Worm (Caenorhabditis elegans) whole organism, young adult: ENCODE measurements around the gene ZK546.4.

Experiments
- C17E4.6 ChIP-seq: fragments of 200-800 bp; sonication (Bioruptor generic); IDR thresholded peaks from 2 replicates; pipeline ENCODE4 v1.3.6; 2022; ENCODE audit warnings: missing genetic modification reagents, missing genetic modification characterization, missing compliant biosample characterization
- F37B4.10 ChIP-seq: fragments of 200-800 bp; sonication (Bioruptor generic); IDR thresholded peaks from 2 replicates; pipeline ENCODE4 v1.3.6; 2022; ENCODE audit warnings: missing genetic modification characterization, missing compliant biosample characterization
- F39B2.1 ChIP-seq: fragments of 200-800 bp; sonication (Bioruptor generic); IDR thresholded peaks from 2 replicates; pipeline ENCODE4 v1.3.6; 2022; ENCODE audit warnings: missing genetic modification reagents, missing genetic modification characterization, missing compliant biosample characterization
- F52B5.7 ChIP-seq: sonication (generic microtip); optimal IDR thresholded peaks from 2 replicates; lab custom pipeline; 2016; ENCODE audit warnings: mild to moderate bottlenecking, missing genetic modification characterization, missing compliant biosample characterization
- F57A8.1 ChIP-seq: fragments of 200-800 bp; sonication (Bioruptor generic); optimal IDR thresholded peaks from 2 replicates; lab custom pipeline; 2018; ENCODE audit warnings: mild to moderate bottlenecking, missing genetic modification characterization, moderate library complexity, missing compliant biosample characterization
- F57C9.4 ChIP-seq: sonication (generic microtip); optimal IDR thresholded peaks from 2 replicates; lab custom pipeline; 2017; ENCODE audit warnings: mild to moderate bottlenecking, missing genetic modification characterization, missing compliant biosample characterization
- K11D2.4 ChIP-seq: fragments of 200-800 bp; sonication (Bioruptor generic); IDR thresholded peaks from 2 replicates; pipeline ENCODE4 v1.3.6; 2022; ENCODE audit warnings: missing genetic modification reagents, missing genetic modification characterization, missing compliant biosample characterization
- T26A5.8 ChIP-seq: sonication (generic microtip); optimal IDR thresholded peaks from 2 replicates; lab custom pipeline; 2016; ENCODE audit warnings: missing genetic modification characterization, missing compliant biosample characterization
- Y67H2A.10 ChIP-seq: fragments of 200-800 bp; sonication (Bioruptor generic); conservative IDR thresholded peaks from 2 replicates; pipeline ENCODE4 v1.3.6; 2022; ENCODE audit warnings: missing genetic modification reagents, missing genetic modification characterization, missing compliant biosample characterization
- Y79H2A.3 ChIP-seq: fragments of 200-800 bp; sonication (Bioruptor generic); conservative IDR thresholded peaks from 2 replicates; pipeline ENCODE4 v1.3.6; 2022; ENCODE audit warnings: missing genetic modification reagents, missing genetic modification characterization, missing compliant biosample characterization
- ZK185.1 ChIP-seq: sonication (generic microtip); optimal IDR thresholded peaks from 2 replicates; lab custom pipeline; 2016; ENCODE audit warnings: mild to moderate bottlenecking, missing genetic modification characterization, missing compliant biosample characterization; ENCODE audit not compliant: poor library complexity, severe bottlenecking
- athp-1 ChIP-seq: sonication (generic microtip); optimal IDR thresholded peaks from 2 replicates; lab custom pipeline; 2017; ENCODE audit warnings: mild to moderate bottlenecking, missing genetic modification characterization, missing compliant biosample characterization
- attf-6 ChIP-seq: fragments of 200-800 bp; sonication (Bioruptor generic); IDR thresholded peaks from 2 replicates; pipeline ENCODE4 v1.3.6; 2022; ENCODE audit warnings: missing genetic modification reagents, missing genetic modification characterization, missing compliant biosample characterization
- ceh-40 ChIP-seq: fragments of 200-800 bp; sonication (Bioruptor generic); IDR thresholded peaks from 2 replicates; pipeline ENCODE4 v1.3.6; 2022; ENCODE audit warnings: missing genetic modification characterization, missing compliant biosample characterization
- ceh-91 ChIP-seq: fragments of 200-800 bp; sonication (Bioruptor generic); IDR thresholded peaks from 2 replicates; pipeline ENCODE4 v1.3.6; 2022; ENCODE audit warnings: missing genetic modification reagents, missing genetic modification characterization, missing compliant biosample characterization
- die-1 ChIP-seq: sonication (generic microtip); optimal IDR thresholded peaks from 2 replicates; lab custom pipeline; 2016; ENCODE audit warnings: missing genotype, mild to moderate bottlenecking, missing genetic modification characterization, missing compliant biosample characterization
- egrh-3 ChIP-seq: fragments of 200-800 bp; sonication (Bioruptor generic); IDR thresholded peaks from 2 replicates; pipeline ENCODE4 v1.3.6; 2022; ENCODE audit warnings: missing genetic modification reagents, missing genetic modification characterization, missing compliant biosample characterization
- hlh-26 ChIP-seq: fragments of 200-800 bp; sonication (Bioruptor generic); conservative IDR thresholded peaks from 2 replicates; pipeline ENCODE4 v1.3.6; 2022; ENCODE audit warnings: missing genetic modification reagents, missing genetic modification characterization, missing compliant biosample characterization
- hmg-20 ChIP-seq: fragments of 200-800 bp; sonication (Bioruptor generic); IDR thresholded peaks from 2 replicates; pipeline ENCODE4 v1.3.6; 2022; ENCODE audit warnings: missing genetic modification reagents, missing genetic modification characterization, missing compliant biosample characterization
- lir-1 ChIP-seq: fragments of 200-800 bp; sonication (Bioruptor generic); conservative IDR thresholded peaks from 2 replicates; pipeline ENCODE4 v1.3.6; 2022; ENCODE audit warnings: missing genetic modification reagents, missing genetic modification characterization, missing compliant biosample characterization
- madf-10 ChIP-seq: sonication (generic microtip); optimal IDR thresholded peaks from 2 replicates; lab custom pipeline; 2016; ENCODE audit warnings: mild to moderate bottlenecking, missing genetic modification characterization, missing compliant biosample characterization
- madf-3 ChIP-seq: fragments of 200-800 bp; sonication (Bioruptor generic); IDR thresholded peaks from 2 replicates; pipeline ENCODE4 v1.3.6; 2022; ENCODE audit warnings: missing genetic modification reagents, missing genetic modification characterization, missing compliant biosample characterization
- nfya-1 ChIP-seq: sonication (generic microtip); optimal IDR thresholded peaks from 2 replicates; lab custom pipeline; 2017; ENCODE audit warnings: antibody characterized with exemption, missing compliant biosample characterization, missing genetic modification characterization, borderline replicate concordance; ENCODE audit not compliant: insufficient read depth
- nfyb-1 ChIP-seq: fragments of 200-800 bp; sonication (Bioruptor generic); IDR thresholded peaks from 2 replicates; pipeline ENCODE4 v1.3.6; 2022; ENCODE audit warnings: missing genetic modification reagents, missing genetic modification characterization, missing compliant biosample characterization
- pbrm-1 ChIP-seq: fragments of 200-800 bp; sonication (Bioruptor generic); IDR thresholded peaks from 2 replicates; pipeline ENCODE4 v1.3.6; 2022; ENCODE audit warnings: missing genetic modification reagents, missing genetic modification characterization, missing compliant biosample characterization
- pha-4 ChIP-seq: fragments of 150-350 bp; sonication (generic microtip); optimal IDR thresholded peaks from 2 replicates; lab custom pipeline; 2014; ENCODE audit warnings: missing biosample characterization, missing genetic modification reagents, missing genetic modification characterization
- rec-8 ChIP-seq, 2 experiments: sonication (generic microtip); optimal IDR thresholded peaks; 2 replicates each; lab custom pipeline; 2016; ENCODE audit warnings: mild to moderate bottlenecking in 2 of 2, missing genetic modification characterization in 2 of 2, missing genetic modification reagents in 2 of 2, missing genotype in 2 of 2, missing biosample characterization in 1 of 2, missing compliant biosample characterization in 1 of 2, moderate library complexity in 1 of 2
- snpc-1.1 ChIP-seq: sonication (generic microtip); optimal IDR thresholded peaks from 2 replicates; lab custom pipeline; 2017; ENCODE audit warnings: missing genetic modification characterization, mild to moderate bottlenecking, missing compliant biosample characterization, antibody characterized with exemption, moderate library complexity, missing genotype, missing genetic modification reagents; ENCODE audit not compliant: insufficient read depth
- tbp1 ChIP-seq: fragments of 200-800 bp; sonication (Bioruptor generic); optimal IDR thresholded peaks from 2 replicates; lab custom pipeline; 2018; ENCODE audit warnings: mild to moderate bottlenecking, missing genetic modification characterization, missing compliant biosample characterization
- xnd-1 ChIP-seq: sonication (generic microtip); optimal IDR thresholded peaks from 2 replicates; lab custom pipeline; 2016; ENCODE audit warnings: missing genotype, missing genetic modification reagents, missing genetic modification characterization, missing compliant biosample characterization
- ztf-18 ChIP-seq: sonication (generic microtip); optimal IDR thresholded peaks from 2 replicates; lab custom pipeline; 2016; ENCODE audit warnings: missing genotype, mild to moderate bottlenecking, missing genetic modification characterization, missing compliant biosample characterization
- ztf-28 ChIP-seq: fragments of 200-800 bp; sonication (Bioruptor generic); IDR thresholded peaks from 2 replicates; pipeline ENCODE4 v1.3.6; 2022; ENCODE audit warnings: missing genetic modification reagents, missing genetic modification characterization, missing compliant biosample characterization
- ztf-3 ChIP-seq: fragments of 200-800 bp; sonication (Bioruptor generic); optimal IDR thresholded peaks from 2 replicates; lab custom pipeline; 2018; ENCODE audit warnings: mild to moderate bottlenecking, missing genetic modification characterization, missing compliant biosample characterization
- ztf-6 ChIP-seq: fragments of 200-800 bp; sonication (Bioruptor generic); IDR thresholded peaks from 2 replicates; pipeline ENCODE4 v1.3.6; 2022; ENCODE audit warnings: missing genetic modification reagents, missing genetic modification characterization, missing compliant biosample characterization

ZK546.4 gene

DNA sequence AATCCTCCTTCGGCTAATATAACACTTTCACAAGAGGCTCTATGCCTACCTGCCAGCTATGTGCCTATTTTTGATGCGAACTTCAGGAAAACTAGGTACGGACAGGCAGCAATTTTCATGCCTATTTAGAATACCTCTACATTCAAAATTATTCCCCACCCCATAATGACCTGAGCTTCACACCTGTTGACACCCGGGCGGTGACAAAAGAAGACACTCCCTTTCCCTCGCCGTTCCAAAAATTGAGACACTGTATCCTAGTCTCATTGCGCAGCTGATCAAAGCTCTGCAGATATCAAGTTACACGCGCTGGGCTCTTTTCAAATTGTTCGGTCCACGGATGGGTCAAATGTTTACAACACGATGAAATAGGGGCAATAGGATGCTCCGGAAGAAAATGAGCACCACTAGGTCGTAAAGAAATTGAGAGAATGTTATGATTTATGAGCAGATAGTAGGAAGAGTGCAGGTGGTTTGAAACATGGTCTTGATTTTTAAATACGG, 36.7 kb downstream of the ZK546.4 start:
- TF ChIP-seq F57A8.1 (GFP tag; lab: Kevin White, UChicago) (no peak), nfyb-1 (GFP tag; lab: Robert Waterston, UW) (no peak), nfya-1 (no peak), die-1 (no peak), rec-8 (tag; optimal IDR thresholded peaks at IDR 0.05; lab: Kevin White, UChicago) (no peak), Y67H2A.10 (no peak), egrh-3 (GFP tag; lab: Robert Waterston, UW) (no peak), F37B4.10 (no peak), C17E4.6 (GFP tag; lab: Robert Waterston, UW) (no peak), hmg-20 (GFP tag; lab: Robert Waterston, UW) (no peak), snpc-1.1 (tag; lab: Kevin White, UChicago) (no peak), ztf-18 (tag; lab: Kevin White, UChicago) (no peak), ceh-40 (GFP tag; lab: Robert Waterston, UW) (no peak), lir-1 (GFP tag; lab: Robert Waterston, UW) (no peak), madf-3 (no peak), T26A5.8 (tag; lab: Kevin White, UChicago) (no peak), Y79H2A.3 (no peak), F57C9.4 (tag; lab: Kevin White, UChicago) (no peak), madf-10 (tag; lab: Kevin White, UChicago) (no peak)

DNA sequence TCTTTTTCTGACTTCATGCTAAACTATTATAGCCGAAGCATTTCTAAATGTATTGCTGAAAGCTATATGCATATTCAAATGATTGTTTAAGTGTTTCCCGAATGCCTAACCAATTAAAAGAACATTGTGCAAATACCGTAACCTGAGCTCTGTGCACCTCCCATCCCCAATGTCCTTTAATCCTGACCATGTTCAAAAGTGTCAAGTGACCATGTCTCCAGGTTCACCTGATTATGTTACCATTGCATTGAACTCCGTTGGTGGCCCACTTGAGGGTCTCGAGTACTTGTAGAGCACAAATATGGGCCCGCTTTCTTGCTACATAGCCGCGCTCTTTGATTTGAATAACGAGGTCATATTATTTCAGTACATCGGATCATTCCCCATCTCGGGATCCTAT, 37.5 kb downstream of the ZK546.4 start:
- TF ChIP-seq K11D2.4 (GFP tag; lab: Robert Waterston, UW) (no peak), pbrm-1 (GFP tag; lab: Robert Waterston, UW) (no peak), attf-6 (GFP tag; lab: Robert Waterston, UW) (no peak)

DNA sequence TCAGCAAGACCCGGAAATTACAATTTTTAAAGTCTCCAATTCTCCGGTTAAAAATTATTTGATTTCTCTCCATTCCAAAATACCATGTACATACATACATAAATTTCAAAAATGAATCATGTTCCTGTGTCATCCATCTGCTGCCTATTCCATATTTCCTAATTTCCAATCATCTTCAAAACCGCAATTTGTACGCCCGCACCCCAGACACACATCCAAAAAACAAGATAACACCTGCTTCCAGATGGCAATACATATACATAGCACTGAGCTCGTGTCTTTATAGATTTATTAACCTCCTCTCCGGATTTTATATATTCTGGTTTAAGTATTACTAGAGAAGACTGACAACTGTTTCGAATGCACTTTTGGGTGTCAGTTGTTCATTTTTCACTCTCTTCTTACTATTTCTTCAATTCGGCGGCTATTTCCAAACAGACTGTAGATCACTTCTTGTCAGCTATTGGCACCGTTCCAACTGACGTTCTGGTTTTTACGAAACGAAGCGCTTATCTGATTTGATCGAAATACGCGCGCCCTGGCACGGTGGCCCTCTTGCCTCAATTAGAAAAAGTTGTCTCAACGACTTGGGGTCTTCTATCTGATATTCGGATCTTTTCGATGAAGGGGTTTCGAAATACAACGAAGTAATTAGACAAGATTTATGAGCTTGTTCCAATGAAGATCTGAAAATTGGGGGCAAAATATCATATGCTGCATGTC, 44.0 kb downstream of the ZK546.4 start:
- TF ChIP-seq ztf-28 (GFP tag; lab: Robert Waterston, UW) (no peak), xnd-1 (tag; lab: Kevin White, UChicago) (no peak), F52B5.7 (tag; lab: Kevin White, UChicago) (no peak), F39B2.1 (no peak), ceh-91 (GFP tag; lab: Robert Waterston, UW) (no peak), ztf-6 (no peak), pha-4 (no peak), hlh-26 (GFP tag; lab: Robert Waterston, UW) (no peak), tbp1 (GFP tag; lab: Kevin White, UChicago) (no peak), ZK185.1 (no peak), hmg-20 (GFP tag; lab: Robert Waterston, UW) (no peak), athp-1 (no peak), ztf-3 (GFP tag; lab: Kevin White, UChicago) (no peak)

DNA sequence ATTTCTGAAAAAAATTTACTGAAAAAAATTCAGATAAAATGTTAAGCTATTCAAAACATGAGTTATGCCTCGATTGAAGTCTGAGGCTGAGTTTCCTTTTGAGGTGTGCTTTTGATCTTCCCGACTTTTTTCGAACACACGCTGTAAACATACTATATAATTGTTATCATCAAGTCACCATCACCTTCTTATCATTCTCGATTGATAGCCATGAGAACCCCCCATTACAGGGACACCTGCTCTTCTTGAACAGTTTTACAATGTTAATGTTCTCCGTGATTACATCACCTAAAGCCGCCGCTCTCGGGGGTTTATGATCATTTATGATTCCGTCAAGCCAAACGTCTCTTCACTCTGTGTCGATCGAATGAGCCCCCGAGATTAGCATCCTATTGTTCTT, 46.3 kb downstream of the ZK546.4 start:
- no peak for TF ChIP-seq attf-6 (GFP tag; lab: Robert Waterston, UW)
- TF ChIP-seq madf-3, result no peak
